Worm (Caenorhabditis elegans): ENCODE data around the gene gstk-1.

- TF ChIP-seq ama-1 (optimal IDR thresholded peaks at IDR 0.05), result no peak
- TF ChIP-seq B0310.2 (tag; optimal IDR thresholded peaks at IDR 0.05), result no peak
- TF ChIP-seq ceh-13 (GFP tag; optimal IDR thresholded peaks at IDR 0.05), result no peak
- TF ChIP-seq flt-1 (GFP tag; IDR thresholded peaks at IDR 0.05), result no peak
- no peak for TF ChIP-seq tbx-11 (GFP tag; IDR thresholded peaks at IDR 0.05)
- TF ChIP-seq hmbx-1 (tag; optimal IDR thresholded peaks at IDR 0.05), result no peak
- TF ChIP-seq scrt-1 (GFP tag; IDR thresholded peaks at IDR 0.05), result no peak
- no peak for TF ChIP-seq ceh-36 (tag; optimal IDR thresholded peaks at IDR 0.05)
- TF ChIP-seq ets-7 (tag; optimal IDR thresholded peaks at IDR 0.05), result no peak
- TF ChIP-seq pes-1 (GFP tag; IDR thresholded peaks at IDR 0.05), result no peak
- no peak for TF ChIP-seq hnd-1 (tag; optimal IDR thresholded peaks at IDR 0.05)
Observed at ce11 chrII:9686663-9687193, 30.2 kb downstream of the gstk-1 start, which contains the start of gene ZK1320.9.

Data from whole organism, early embryonic.